Worm (Caenorhabditis elegans) whole organism, late embryonic: ENCODE data around the gene C56A3.4.

ENCODE experiments used
- ama-1 ChIP-seq: fragments of 150-350 bp; optimal IDR thresholded peaks from 2 replicates; lab custom pipeline; 2014
- ceh-2 ChIP-seq: sonication (generic microtip); optimal IDR thresholded peaks from 2 replicates; lab custom pipeline; 2016; ENCODE audit warnings: missing genotype, missing genetic modification characterization, missing compliant biosample characterization
- fkh-10 ChIP-seq: fragments of 150-350 bp; optimal IDR thresholded peaks from 2 replicates; lab custom pipeline; 2014; ENCODE audit warnings: missing biosample characterization, missing genetic modification reagents, missing genetic modification characterization
- nhr-232 ChIP-seq: sonication (generic microtip); optimal IDR thresholded peaks from 2 replicates; lab custom pipeline; 2016; ENCODE audit warnings: missing genetic modification characterization, missing compliant biosample characterization
- pag-3 ChIP-seq: sonication (generic microtip); optimal IDR thresholded peaks from 2 replicates; lab custom pipeline; 2016; ENCODE audit warnings: missing compliant biosample characterization, missing genetic modification characterization, borderline replicate concordance
- tbx-2 ChIP-seq: sonication (generic microtip); optimal IDR thresholded peaks from 2 replicates; lab custom pipeline; 2016; ENCODE audit warnings: missing genetic modification characterization, missing compliant biosample characterization

DNA sequence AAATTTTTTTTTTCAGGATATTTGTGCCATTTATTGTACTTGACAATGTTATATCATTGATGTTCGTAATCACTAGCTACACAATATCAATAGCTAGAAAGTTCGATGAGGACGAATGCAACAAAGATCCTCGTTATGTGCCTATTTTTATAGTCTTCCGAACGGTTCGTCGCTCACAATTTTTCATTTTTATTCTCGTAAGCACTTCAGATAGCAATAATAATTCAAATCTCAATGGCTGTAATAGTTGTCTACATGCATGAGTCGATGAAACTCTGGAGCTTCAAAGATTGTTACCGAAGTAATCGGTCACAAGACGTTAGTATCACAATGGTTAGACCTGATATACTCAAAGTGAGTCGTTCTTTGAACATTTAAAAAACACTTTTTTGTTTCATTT, 22.4 kb downstream of the C56A3.4 start:
- TF ChIP-seq fkh-10 (GFP tag; lab: Kevin White, UChicago) (no peak), tbx-2 (tag; lab: Kevin White, UChicago) (no peak), nhr-232 (tag; lab: Kevin White, UChicago) (no peak), ama-1 (lab: Kevin White, UChicago) (no peak), pag-3 (tag; lab: Kevin White, UChicago) (no peak), ceh-2 (tag; lab: Kevin White, UChicago) (no peak)
